Worm (Caenorhabditis elegans) whole organism, midembryonic: ENCODE measurements around the gene F56B3.2.

Source experiments
- cog-1 ChIP-seq: sonication (generic microtip); optimal IDR thresholded peaks from 2 replicates; lab custom pipeline; 2016; ENCODE audit warnings: missing genetic modification characterization, missing compliant biosample characterization
- klf-2 ChIP-seq: fragments of 200-800 bp; sonication (Bioruptor generic); conservative IDR thresholded peaks from 2 replicates; pipeline ENCODE4 v1.3.6; 2022; ENCODE audit warnings: missing genetic modification reagents, missing genetic modification characterization, missing compliant biosample characterization

- no peak for TF ChIP-seq cog-1 (tag; lab: Kevin White, UChicago)
- TF ChIP-seq klf-2 (GFP tag; lab: Robert Waterston, UW), result no peak
These were observed 6.3 kb downstream of the F56B3.2 start for ce11 chrIV:762016-762459.
